Worm (Caenorhabditis elegans) whole organism, late embryonic: ENCODE measurements around the gene C02F4.5.

Source experiments
- ceh-45 ChIP-seq: fragments of 200-800 bp; sonication (Bioruptor generic); IDR thresholded peaks from 2 replicates; pipeline ENCODE4 v1.3.6; 2022; ENCODE audit warnings: missing genetic modification reagents, missing genetic modification characterization, missing compliant biosample characterization
- pha-4 ChIP-seq: fragments of 150-350 bp; optimal IDR thresholded peaks from 2 replicates; lab custom pipeline; 2018; ENCODE audit warnings: missing biosample characterization, missing genetic modification reagents, missing genetic modification characterization
- pqm-1 ChIP-seq: sonication (generic microtip); optimal IDR thresholded peaks from 2 replicates; lab custom pipeline; 2016; ENCODE audit warnings: missing genetic modification characterization, missing compliant biosample characterization

DNA sequence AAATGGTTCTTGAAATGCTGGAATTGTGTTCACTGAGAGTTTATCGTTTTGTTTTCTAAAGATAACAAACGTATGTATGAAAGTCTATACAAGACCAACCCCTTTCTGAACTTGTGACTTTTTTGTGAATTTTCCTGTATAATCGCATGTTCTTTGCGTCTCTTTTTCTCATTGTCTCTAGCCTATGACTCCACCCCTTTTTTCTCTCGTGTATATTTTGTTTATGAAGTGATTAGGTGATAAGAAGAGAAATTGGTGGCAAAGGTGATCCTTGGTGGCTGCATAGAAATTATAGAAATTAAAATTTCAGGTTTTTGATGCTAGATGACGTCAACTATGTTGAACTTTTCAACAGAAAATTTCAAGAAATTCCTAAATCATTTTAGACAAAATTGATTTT, 21.1 kb upstream of the C02F4.5 start, which contains the start of gene T07G12.5:
- TF ChIP-seq pqm-1 (tag; lab: Kevin White, UChicago) (no peak), pha-4 (tag; lab: Kevin White, UChicago) (no peak), ceh-45 (GFP tag; lab: Robert Waterston, UW) (no peak)
